Worm (Caenorhabditis elegans) whole organism, L4 larva: ENCODE measurements around the gene fbxb-71.

Source experiments
- F49E8.2 ChIP-seq: sonication (generic microtip); optimal IDR thresholded peaks from 2 replicates; lab custom pipeline; 2016; ENCODE audit warnings: missing compliant biosample characterization, mild to moderate bottlenecking, missing genetic modification characterization, borderline replicate concordance
- T20F7.1 ChIP-seq: fragments of 200-800 bp; sonication (Bioruptor generic); optimal IDR thresholded peaks from 2 replicates; lab custom pipeline; 2018; ENCODE audit warnings: mild to moderate bottlenecking, missing genetic modification characterization, missing compliant biosample characterization
- Y105C5A.15 ChIP-seq: fragments of 200-800 bp; sonication (Bioruptor generic); IDR thresholded peaks from 2 replicates; pipeline ENCODE4 v1.3.6; 2022; ENCODE audit warnings: missing genetic modification characterization, missing compliant biosample characterization
- Y75B8A.6 ChIP-seq: fragments of 200-800 bp; sonication (Bioruptor generic); IDR thresholded peaks from 2 replicates; pipeline ENCODE4 v1.3.6; 2022; ENCODE audit warnings: missing genetic modification reagents, missing genetic modification characterization, missing compliant biosample characterization
- ZK546.5 ChIP-seq, 2 experiments: sonication (generic microtip); optimal IDR thresholded peaks; 2 replicates each; lab custom pipeline; 2017; ENCODE audit warnings: missing biosample characterization in 2 of 2, missing genetic modification characterization in 2 of 2
- aha-1 ChIP-seq: fragments of 150-350 bp; peaks from one replicate; lab custom pipeline; 2014; ENCODE audit warnings: missing biosample characterization, missing genetic modification characterization
- aly-2 ChIP-seq: sonication (generic microtip); optimal IDR thresholded peaks from 2 replicates; lab custom pipeline; 2018; ENCODE audit warnings: missing biosample characterization, missing genetic modification characterization
- ceh-20 ChIP-seq: fragments of 200-800 bp; sonication (Bioruptor generic); IDR thresholded peaks from 2 replicates; pipeline ENCODE4 v1.3.6; 2022; ENCODE audit warnings: missing genetic modification reagents, missing genetic modification characterization, missing compliant biosample characterization
- ceh-62 ChIP-seq: sonication (generic microtip); optimal IDR thresholded peaks from 2 replicates; lab custom pipeline; 2017; ENCODE audit warnings: missing biosample characterization, missing genetic modification characterization
- cey-2 ChIP-seq: sonication (generic microtip); optimal IDR thresholded peaks from 3 replicates; lab custom pipeline; 2017; ENCODE audit warnings: missing genetic modification characterization, mild to moderate bottlenecking, missing compliant biosample characterization, antibody characterized with exemption, borderline replicate concordance; ENCODE audit not compliant: insufficient read depth
- daf-16 ChIP-seq, 3 experiments: sonication (generic microtip); optimal IDR thresholded peaks; 2 replicates each; lab custom pipeline; 2016 to 2017; ENCODE audit warnings: missing genetic modification characterization in 3 of 3, missing genetic modification reagents in 3 of 3, mild to moderate bottlenecking in 2 of 3, missing compliant biosample characterization in 2 of 3, missing biosample characterization in 1 of 3, moderate library complexity in 1 of 3
- daf-8 ChIP-seq: fragments of 200-800 bp; sonication (Bioruptor generic); IDR thresholded peaks from 2 replicates; pipeline ENCODE4 v1.3.6; 2022; ENCODE audit warnings: missing genetic modification characterization, missing compliant biosample characterization
- dmd-6 ChIP-seq: fragments of 200-800 bp; sonication (Bioruptor generic); IDR thresholded peaks from 2 replicates; pipeline ENCODE4 v1.3.6; 2022; ENCODE audit warnings: missing genetic modification reagents, missing genetic modification characterization, missing compliant biosample characterization
- dmd-9 ChIP-seq: fragments of 200-800 bp; sonication (Bioruptor generic); IDR thresholded peaks from 2 replicates; pipeline ENCODE4 v1.3.6; 2022; ENCODE audit warnings: missing genetic modification reagents, missing genetic modification characterization, missing compliant biosample characterization
- dve-1 ChIP-seq: sonication (generic microtip); optimal IDR thresholded peaks from 2 replicates; lab custom pipeline; 2017; ENCODE audit warnings: antibody characterized with exemption, mild to moderate bottlenecking, missing genetic modification characterization, missing compliant biosample characterization; ENCODE audit not compliant: insufficient read depth
- egl-43 ChIP-seq: fragments of 200-800 bp; sonication (Bioruptor generic); IDR thresholded peaks from 2 replicates; pipeline ENCODE4 v1.3.6; 2022; ENCODE audit warnings: missing genetic modification reagents, missing genetic modification characterization, missing compliant biosample characterization
- fos-1 ChIP-seq: fragments of 150-350 bp; optimal IDR thresholded peaks from 2 replicates; lab custom pipeline; 2014; ENCODE audit warnings: missing biosample characterization, missing genetic modification characterization
- hlh-11 ChIP-seq: fragments of 200-800 bp; sonication (Bioruptor generic); optimal IDR thresholded peaks from 2 replicates; lab custom pipeline; 2018; ENCODE audit warnings: mild to moderate bottlenecking, missing genetic modification characterization, missing compliant biosample characterization
- hmg-1.1 ChIP-seq: fragments of 200-800 bp; sonication (Bioruptor generic); IDR thresholded peaks from 2 replicates; pipeline ENCODE4 v1.3.6; 2022; ENCODE audit warnings: missing genetic modification reagents, missing genetic modification characterization, missing compliant biosample characterization
- jun-1 ChIP-seq: fragments of 150-350 bp; optimal IDR thresholded peaks from 2 replicates; lab custom pipeline; 2014; ENCODE audit warnings: missing biosample characterization, missing genetic modification reagents, missing genetic modification characterization
- lim-7 ChIP-seq: fragments of 200-800 bp; sonication (Bioruptor generic); IDR thresholded peaks from 2 replicates; pipeline ENCODE4 v1.3.6; 2022; ENCODE audit warnings: missing genetic modification characterization, missing compliant biosample characterization
- lin-15B ChIP-seq: fragments of 150-350 bp; sonication (generic microtip); optimal IDR thresholded peaks from 3 replicates; lab custom pipeline; 2014; ENCODE audit warnings: missing biosample characterization, missing genetic modification characterization
- lin-29 ChIP-seq: fragments of 200-800 bp; sonication (Bioruptor generic); IDR thresholded peaks from 2 replicates; pipeline ENCODE4 v1.3.6; 2022; ENCODE audit warnings: missing genetic modification reagents, missing genetic modification characterization, missing compliant biosample characterization
- lin-38 ChIP-seq: fragments of 200-800 bp; sonication (Bioruptor generic); IDR thresholded peaks from 2 replicates; pipeline ENCODE4 v1.3.6; 2022; ENCODE audit warnings: missing genetic modification reagents, missing genetic modification characterization, missing compliant biosample characterization
- lin-39 ChIP-seq: fragments of 150-350 bp; optimal IDR thresholded peaks from 2 replicates; lab custom pipeline; 2014; ENCODE audit warnings: missing biosample characterization, missing genetic modification reagents, missing genetic modification characterization
- madf-9 ChIP-seq: fragments of 200-800 bp; sonication (Bioruptor generic); conservative IDR thresholded peaks from 2 replicates; pipeline ENCODE4 v1.3.6; 2022; ENCODE audit warnings: missing genetic modification reagents, missing genetic modification characterization, missing compliant biosample characterization
- mdt-29 ChIP-seq: fragments of 200-800 bp; sonication (Bioruptor generic); IDR thresholded peaks from 2 replicates; pipeline ENCODE4 v1.3.6; 2022; ENCODE audit warnings: missing genetic modification reagents, missing genetic modification characterization, missing compliant biosample characterization
- nhr-102 ChIP-seq: sonication (generic microtip); optimal IDR thresholded peaks from 2 replicates; lab custom pipeline; 2016; ENCODE audit warnings: mild to moderate bottlenecking, missing genetic modification characterization, moderate library complexity, missing compliant biosample characterization
- nhr-11 ChIP-seq: fragments of 150-350 bp; optimal IDR thresholded peaks from 2 replicates; lab custom pipeline; 2014; ENCODE audit warnings: missing biosample characterization, missing genetic modification characterization
- nhr-28 ChIP-seq: fragments of 150-350 bp; optimal IDR thresholded peaks from 2 replicates; lab custom pipeline; 2014; ENCODE audit warnings: missing biosample characterization, missing genetic modification characterization
- nhr-42 ChIP-seq: fragments of 200-800 bp; sonication (Bioruptor generic); IDR thresholded peaks from 2 replicates; pipeline ENCODE4 v1.3.6; 2022; ENCODE audit warnings: missing genetic modification characterization, missing compliant biosample characterization
- nhr-6 ChIP-seq: fragments of 150-350 bp; optimal IDR thresholded peaks from 2 replicates; lab custom pipeline; 2014; ENCODE audit warnings: missing biosample characterization, missing genetic modification characterization
- nhr-77 ChIP-seq: fragments of 150-350 bp; optimal IDR thresholded peaks from 2 replicates; lab custom pipeline; 2014; ENCODE audit warnings: missing biosample characterization, missing genetic modification characterization
- pha-4 ChIP-seq, 2 experiments: fragments of 150-350 bp in 1 of 2; fragments of 200-800 bp in 1 of 2; sonication (Bioruptor generic) in 1 of 2; IDR thresholded peaks in 1 of 2; optimal IDR thresholded peaks in 1 of 2; 2 replicates each; pipeline versions ENCODE4 v1.3.6 to Lab custom; 2014 to 2022; ENCODE audit warnings: missing genetic modification characterization in 2 of 2, missing genetic modification reagents in 2 of 2, missing biosample characterization in 1 of 2, missing compliant biosample characterization in 1 of 2
- php-3 ChIP-seq: fragments of 200-800 bp; sonication (Bioruptor generic); IDR thresholded peaks from 2 replicates; pipeline ENCODE4 v1.3.6; 2022; ENCODE audit warnings: missing genetic modification reagents, missing genetic modification characterization, missing compliant biosample characterization
- pqm-1 ChIP-seq: sonication (generic microtip); optimal IDR thresholded peaks from 2 replicates; lab custom pipeline; 2017; ENCODE audit warnings: missing biosample characterization, missing genetic modification characterization
- sdz-12 ChIP-seq: fragments of 200-800 bp; sonication (Bioruptor generic); optimal IDR thresholded peaks from 2 replicates; lab custom pipeline; 2018; ENCODE audit warnings: mild to moderate bottlenecking, missing genetic modification characterization, missing compliant biosample characterization
- set-16 ChIP-seq: fragments of 200-800 bp; sonication (Bioruptor generic); IDR thresholded peaks from 2 replicates; pipeline ENCODE4 v1.3.6; 2022; ENCODE audit warnings: missing genetic modification reagents, missing genetic modification characterization, missing compliant biosample characterization
- skn-1 ChIP-seq: fragments of 150-350 bp; optimal IDR thresholded peaks from 2 replicates; lab custom pipeline; 2014; ENCODE audit warnings: missing biosample characterization, missing genetic modification characterization
- snpc-4 ChIP-seq: fragments of 150-350 bp; optimal IDR thresholded peaks from 2 replicates; lab custom pipeline; 2014; ENCODE audit warnings: missing biosample characterization, missing genetic modification characterization
- unc-39 ChIP-seq: sonication (generic microtip); optimal IDR thresholded peaks from 2 replicates; lab custom pipeline; 2017; ENCODE audit warnings: missing biosample characterization, missing genetic modification characterization
- unc-62 ChIP-seq, 3 experiments: fragments of 150-350 bp in 1 of 3; sonication (generic microtip); optimal IDR thresholded peaks in 2 of 3; peaks in 1 of 3; 1 replicate in 1 of 3; 2 replicates in 2 of 3; lab custom pipeline; 2014 to 2017; ENCODE audit warnings: missing biosample characterization in 3 of 3, missing genetic modification characterization in 3 of 3, missing genetic modification reagents in 3 of 3, missing genotype in 1 of 3
- vab-7 ChIP-seq: fragments of 200-800 bp; sonication (Bioruptor generic); IDR thresholded peaks from 2 replicates; pipeline ENCODE4 v1.3.6; 2022; ENCODE audit warnings: missing genetic modification reagents, missing genetic modification characterization, missing compliant biosample characterization
- zfp-3 ChIP-seq: fragments of 200-800 bp; sonication (Bioruptor generic); conservative IDR thresholded peaks from 2 replicates; pipeline ENCODE4 v1.3.6; 2022; ENCODE audit warnings: missing genetic modification reagents, missing genetic modification characterization, missing compliant biosample characterization
- zip-11 ChIP-seq: fragments of 200-800 bp; sonication (Bioruptor generic); IDR thresholded peaks from 2 replicates; pipeline ENCODE4 v1.3.6; 2022; ENCODE audit warnings: missing genetic modification characterization, missing compliant biosample characterization
- zip-2 ChIP-seq: fragments of 150-350 bp; optimal IDR thresholded peaks from 2 replicates; lab custom pipeline; 2014; ENCODE audit warnings: missing biosample characterization, missing genetic modification characterization
- ztf-7 ChIP-seq: fragments of 150-350 bp; optimal IDR thresholded peaks from 2 replicates; lab custom pipeline; 2014; ENCODE audit warnings: missing biosample characterization, missing genetic modification characterization

The fbxb-71 gene

DNA sequence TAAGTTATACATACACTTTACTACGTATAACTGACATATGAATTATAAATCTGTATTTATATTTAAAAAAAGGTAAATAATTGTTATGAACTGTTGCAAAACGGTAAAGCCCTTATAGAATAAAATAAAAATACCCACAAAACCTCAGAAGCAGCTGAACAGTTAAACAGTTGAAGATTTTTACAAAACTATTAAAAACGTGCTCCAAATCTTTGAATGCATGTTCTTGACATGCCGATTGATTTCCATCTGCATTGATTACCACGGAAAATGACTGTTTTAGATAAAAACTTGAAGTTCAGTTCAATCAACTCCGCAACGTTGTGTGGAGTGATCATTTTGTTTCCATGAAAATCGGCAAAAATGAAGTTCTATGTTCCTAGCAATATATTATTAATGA lies 41.4 kb downstream of the fbxb-71 start, which contains the start of gene F11D5.7:
F11D5.7 (plus strand) TSS at position 301 of the 400 bp plus-strand sequence.
- TF ChIP-seq daf-8 (GFP tag; lab: Robert Waterston, UW) (no peak), unc-39 (tag; lab: Kevin White, UChicago) (no peak), aha-1 (no peak), egl-43 (GFP tag; lab: Robert Waterston, UW) (no peak), dmd-6 (GFP tag; lab: Robert Waterston, UW) (0 out of 2 replicates have a peak, but pooled peaks have one; percentile 8), vab-7 (GFP tag; lab: Robert Waterston, UW) (no peak), lin-29 (GFP tag; lab: Robert Waterston, UW) (no peak)
- TF ChIP-seq, all 104 proteins: peak for 1

DNA sequence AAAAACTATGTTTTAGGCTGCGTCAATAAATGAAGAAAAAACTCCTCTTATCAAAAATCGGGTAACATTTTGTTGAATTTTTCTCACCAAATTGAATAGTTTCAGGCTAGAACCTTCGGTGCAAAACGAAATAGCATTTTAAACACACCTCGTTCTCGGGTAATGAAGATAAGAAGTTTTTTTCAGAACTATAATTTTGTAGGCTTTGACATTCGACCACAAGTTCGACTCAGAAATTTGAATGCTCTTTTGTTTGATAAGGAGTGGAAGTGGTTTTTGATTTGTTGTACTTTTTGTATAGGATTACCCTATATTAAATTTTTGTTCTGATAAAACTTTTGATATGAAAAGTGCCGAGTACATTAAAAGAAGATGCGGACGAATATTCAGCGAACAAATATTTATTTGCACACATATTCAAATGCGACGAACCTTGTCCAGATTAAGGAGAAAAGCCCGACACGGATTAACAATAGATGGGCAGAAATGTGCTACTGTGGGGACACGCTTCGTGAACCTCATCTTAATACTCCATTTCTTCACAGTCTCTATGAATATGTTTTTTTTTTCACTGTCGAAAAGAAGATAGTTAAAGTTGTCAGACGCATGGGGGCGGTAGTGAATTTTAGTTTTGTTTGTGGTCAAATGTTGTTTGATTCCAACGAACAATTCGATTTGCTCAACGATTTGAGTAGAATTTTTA lies 44.0 kb downstream of the fbxb-71 start:
- TF ChIP-seq nhr-11, result no peak
- TF ChIP-seq nhr-77 (tag; lab: Kevin White, UChicago), result peak; percentile 42
- no peak for TF ChIP-seq lin-39 (tag; lab: Kevin White, UChicago)
- TF ChIP-seq pqm-1 (tag; lab: Kevin White, UChicago), result peak; percentile 74
- no peak for TF ChIP-seq T20F7.1 (GFP tag; lab: Kevin White, UChicago)
- TF ChIP-seq unc-62 (GFP tag; optimal IDR thresholded peaks at IDR 0.05 in 1 of 2; lab: Kevin White, UChicago), result no peak
- no peak for TF ChIP-seq unc-62 (tag; optimal IDR thresholded peaks at IDR 0.05; lab: Kevin White, UChicago)
- TF ChIP-seq ztf-7 (tag; lab: Kevin White, UChicago), result no peak
- no peak for TF ChIP-seq dmd-9 (GFP tag; lab: Robert Waterston, UW)
- TF ChIP-seq nhr-28, result peak; percentile 86
- TF ChIP-seq dmd-6 (GFP tag; lab: Robert Waterston, UW), result peak; percentile 94
- TF ChIP-seq nhr-6, result no peak
- no peak for TF ChIP-seq nhr-102 (tag; lab: Kevin White, UChicago)
- TF ChIP-seq F49E8.2 (tag; lab: Kevin White, UChicago), result no peak
- no peak for TF ChIP-seq egl-43 (GFP tag; lab: Robert Waterston, UW)
- TF ChIP-seq Y75B8A.6 (GFP tag; lab: Robert Waterston, UW), result no peak
- TF ChIP-seq aly-2 (tag; lab: Kevin White, UChicago), result no peak
- TF ChIP-seq sdz-12, result no peak
- peak; percentile 51 for TF ChIP-seq hlh-11 (tag; lab: Kevin White, UChicago)
- no peak for TF ChIP-seq php-3 (GFP tag; lab: Robert Waterston, UW)
- no peak for TF ChIP-seq madf-9 (GFP tag; lab: Robert Waterston, UW)
- TF ChIP-seq lin-38 (GFP tag; lab: Robert Waterston, UW), result no peak
- TF ChIP-seq fos-1 (tag; lab: Kevin White, UChicago), result no peak
- TF ChIP-seq zip-11 (GFP tag; lab: Robert Waterston, UW), result no peak
- TF ChIP-seq ceh-62 (tag; lab: Kevin White, UChicago), result no peak
- TF ChIP-seq lin-15B (tag; lab: Kevin White, UChicago), result no peak
- TF ChIP-seq mdt-29 (GFP tag; lab: Robert Waterston, UW), result no peak
- TF ChIP-seq daf-16 (GFP tag; optimal IDR thresholded peaks at IDR 0.05; lab: Kevin White, UChicago), result no peak
- TF ChIP-seq daf-16 (tag; optimal IDR thresholded peaks at IDR 0.05; lab: Kevin White, UChicago), result peak; percentile 42
- TF ChIP-seq Y105C5A.15 (GFP tag; lab: Robert Waterston, UW), result no peak
- TF ChIP-seq hmg-1.1, result no peak
- TF ChIP-seq jun-1, result no peak
- no peak for TF ChIP-seq nhr-42
- TF ChIP-seq skn-1 (tag; lab: Kevin White, UChicago), result no peak
- no peak for TF ChIP-seq cey-2 (tag; lab: Kevin White, UChicago)
- no peak for TF ChIP-seq zip-2 (tag; lab: Kevin White, UChicago)
- no peak for TF ChIP-seq zfp-3 (GFP tag; lab: Robert Waterston, UW)
- no peak for TF ChIP-seq snpc-4
- TF ChIP-seq ceh-20, result no peak
- TF ChIP-seq dve-1, result peak; percentile 57
- TF ChIP-seq set-16, result no peak
- no peak for TF ChIP-seq ZK546.5 (tag; optimal IDR thresholded peaks at IDR 0.05; lab: Kevin White, UChicago)
- no peak for TF ChIP-seq lim-7
- no peak for TF ChIP-seq pha-4 (GFP tag; IDR thresholded peaks at IDR 0.05; lab: Robert Waterston, UW)
- TF ChIP-seq pha-4 (tag; optimal IDR thresholded peaks at IDR 0.05; lab: Kevin White, UChicago), result no peak
